Fruit fly (Drosophila melanogaster): Measurements from ENCODE around the gene Dlc90F.

DNA sequence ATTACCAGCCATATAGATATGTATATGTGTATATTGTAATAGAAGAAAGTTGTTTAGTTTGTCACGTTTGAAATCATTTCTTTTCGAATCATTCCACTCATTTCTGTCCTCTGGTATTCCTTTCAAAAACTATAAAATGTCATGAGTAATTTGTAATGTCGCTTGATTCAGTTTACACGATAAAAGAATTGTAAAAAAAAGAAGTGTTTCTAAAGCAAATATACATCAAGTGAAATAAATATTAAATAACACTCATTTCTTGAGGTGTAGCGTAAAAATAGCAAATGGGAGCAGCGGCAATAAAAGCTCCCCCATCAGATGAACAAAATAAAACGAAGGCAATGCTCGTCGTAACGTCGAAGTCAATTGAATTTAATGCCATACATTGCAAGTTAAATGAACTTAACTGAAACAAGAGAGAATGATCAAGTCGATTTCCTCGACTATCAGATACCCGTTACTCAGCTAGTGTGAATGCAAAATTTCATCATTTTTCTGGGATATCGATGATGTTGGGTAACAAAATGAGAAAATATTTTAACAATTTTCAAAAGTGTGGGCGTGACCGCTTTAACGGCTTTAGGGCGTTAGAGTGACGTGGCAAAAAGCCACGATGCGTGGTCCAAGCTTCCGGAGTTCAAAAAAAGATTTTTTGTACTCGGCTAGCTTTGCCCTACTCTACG, 3.6 kb upstream of the Dlc90F start:
- no peak for TF ChIP-seq Mnt (GFP tag; optimal IDR thresholded peaks at IDR 0.05)
- TF ChIP-seq tj (GFP tag; optimal IDR thresholded peaks at IDR 0.05) = no peak
- no peak for TF ChIP-seq CG14711 (tag; optimal IDR thresholded peaks at IDR 0.05)
- no peak for TF ChIP-seq CG12768 (GFP tag; optimal IDR thresholded peaks at IDR 0.05)
- no peak for TF ChIP-seq cnc (optimal IDR thresholded peaks at IDR 0.05)
- TF ChIP-seq CG5204 (GFP tag; optimal IDR thresholded peaks at IDR 0.05) = no peak
- TF ChIP-seq bab1 (GFP tag; optimal IDR thresholded peaks at IDR 0.05) = no peak
- TF ChIP-seq cic (GFP tag; optimal IDR thresholded peaks at IDR 0.05) = no peak
- no peak for TF ChIP-seq CG11617 (GFP tag; optimal IDR thresholded peaks at IDR 0.05)
- no peak for TF ChIP-seq CG33017 (tag; optimal IDR thresholded peaks at IDR 0.05)
- TF ChIP-seq Hr96 (GFP tag; optimal IDR thresholded peaks at IDR 0.05) = no peak
- TF ChIP-seq toe (GFP tag; optimal IDR thresholded peaks at IDR 0.05) = no peak
- no peak for TF ChIP-seq Clk (GFP tag; optimal IDR thresholded peaks at IDR 0.05)
